Worm (Caenorhabditis elegans) whole organism, L1 larva: ENCODE results near the gene Y80D3A.8.
A peak's percentile ranks its signal among the peaks of the same experiment; 100 is the strongest.

ENCODE experiments used
- C34B4.2 ChIP-seq: sonication (generic microtip); optimal IDR thresholded peaks from 2 replicates; lab custom pipeline; 2017; ENCODE audit warnings: mild to moderate bottlenecking, missing genetic modification characterization, missing compliant biosample characterization
- F16B12.6 ChIP-seq: fragments of 150-350 bp; optimal IDR thresholded peaks from 2 replicates; lab custom pipeline; 2014; ENCODE audit warnings: missing biosample characterization, missing genetic modification characterization
- Y116A8C.19 ChIP-seq: sonication (generic microtip); optimal IDR thresholded peaks from 2 replicates; lab custom pipeline; 2016; ENCODE audit warnings: missing compliant biosample characterization, missing genetic modification characterization, borderline replicate concordance
- alr-1 ChIP-seq: fragments of 200-800 bp; sonication (Bioruptor generic); optimal IDR thresholded peaks from 2 replicates; lab custom pipeline; 2018; ENCODE audit warnings: borderline replicate concordance, mild to moderate bottlenecking, missing genetic modification characterization, missing compliant biosample characterization
- aly-2 ChIP-seq: fragments of 150-350 bp; optimal IDR thresholded peaks from 2 replicates; lab custom pipeline; 2014; ENCODE audit warnings: missing biosample characterization, missing genetic modification characterization
- ama-1 ChIP-seq: fragments of 150-350 bp; optimal IDR thresholded peaks from 2 replicates; lab custom pipeline; 2014
- blmp-1 ChIP-seq: fragments of 150-350 bp; optimal IDR thresholded peaks from 2 replicates; lab custom pipeline; 2014; ENCODE audit warnings: missing biosample characterization, missing genetic modification characterization
- ceh-82 ChIP-seq, 3 experiments: fragments of 150-350 bp in 1 of 3; sonication (generic microtip) in 2 of 3; optimal IDR thresholded peaks; 2 replicates each; lab custom pipeline; 2014 to 2017; ENCODE audit warnings: missing biosample characterization in 3 of 3, missing genetic modification characterization in 3 of 3
- ceh-88 ChIP-seq: fragments of 200-800 bp; sonication (Bioruptor generic); IDR thresholded peaks from 2 replicates; pipeline ENCODE4 v1.3.6; 2022; ENCODE audit warnings: missing genetic modification characterization, missing compliant biosample characterization
- ceh-90 ChIP-seq: sonication (generic microtip); optimal IDR thresholded peaks from 2 replicates; lab custom pipeline; 2016; ENCODE audit warnings: missing genetic modification characterization, missing compliant biosample characterization
- ces-1 ChIP-seq: fragments of 150-350 bp; optimal IDR thresholded peaks from 2 replicates; lab custom pipeline; 2014; ENCODE audit warnings: missing biosample characterization, missing genetic modification reagents, missing genetic modification characterization
- dpl-1 ChIP-seq, 3 experiments: fragments of 150-350 bp in 2 of 3; sonication (generic microtip) in 1 of 3; optimal IDR thresholded peaks; 2 replicates each; lab custom pipeline; 2014 to 2017; ENCODE audit warnings: missing biosample characterization in 3 of 3, missing genetic modification characterization in 3 of 3, missing genetic modification reagents in 3 of 3
- dsc-1 ChIP-seq: sonication (generic microtip); optimal IDR thresholded peaks from 2 replicates; lab custom pipeline; 2016; ENCODE audit warnings: mild to moderate bottlenecking, missing genetic modification characterization, missing compliant biosample characterization
- efl-3 ChIP-seq: fragments of 200-800 bp; sonication (Bioruptor generic); optimal IDR thresholded peaks from 2 replicates; lab custom pipeline; 2018; ENCODE audit warnings: mild to moderate bottlenecking, missing genetic modification characterization, missing compliant biosample characterization
- egl-27 ChIP-seq, 2 experiments: fragments of 150-350 bp in 1 of 2; sonication (generic microtip); optimal IDR thresholded peaks; 3 replicates each; lab custom pipeline; 2017 to 2018; ENCODE audit warnings: missing biosample characterization in 2 of 2, missing genetic modification characterization in 2 of 2, missing genetic modification reagents in 2 of 2
- elt-2 ChIP-seq: sonication (generic microtip); optimal IDR thresholded peaks from 2 replicates; lab custom pipeline; 2016; ENCODE audit warnings: missing genetic modification characterization, mild to moderate bottlenecking, inconsistent platforms, missing compliant biosample characterization, missing genetic modification reagents
- ets-5 ChIP-seq: fragments of 200-800 bp; sonication (Bioruptor generic); IDR thresholded peaks from 2 replicates; pipeline ENCODE4 v1.3.6; 2022; ENCODE audit warnings: missing genetic modification characterization, missing compliant biosample characterization
- fkh-10 ChIP-seq: sonication (generic microtip); optimal IDR thresholded peaks from 2 replicates; lab custom pipeline; 2017; ENCODE audit warnings: missing biosample characterization, missing genetic modification reagents, missing genetic modification characterization
- grh-1 ChIP-seq: fragments of 200-800 bp; sonication (Bioruptor generic); IDR thresholded peaks from 2 replicates; pipeline ENCODE4 v1.3.6; 2022; ENCODE audit warnings: missing genetic modification reagents, missing genetic modification characterization, missing compliant biosample characterization
- hlh-4 ChIP-seq: sonication (generic microtip); optimal IDR thresholded peaks from 2 replicates; lab custom pipeline; 2016; ENCODE audit warnings: mild to moderate bottlenecking, missing genetic modification characterization, missing compliant biosample characterization
- hpl-2 ChIP-seq: fragments of 150-350 bp; optimal IDR thresholded peaks from 2 replicates; lab custom pipeline; 2014; ENCODE audit warnings: missing biosample characterization, missing genetic modification reagents, missing genetic modification characterization
- irx-1 ChIP-seq: sonication (generic microtip); optimal IDR thresholded peaks from 2 replicates; lab custom pipeline; 2016; ENCODE audit warnings: missing genetic modification characterization, missing compliant biosample characterization
- jun-1 ChIP-seq: fragments of 150-350 bp; optimal IDR thresholded peaks from 2 replicates; lab custom pipeline; 2014; ENCODE audit warnings: missing biosample characterization, missing genetic modification reagents, missing genetic modification characterization
- lin-13 ChIP-seq: fragments of 150-350 bp; optimal IDR thresholded peaks from 2 replicates; lab custom pipeline; 2014; ENCODE audit warnings: missing biosample characterization, missing genetic modification reagents, missing genetic modification characterization
- lin-35 ChIP-seq, 2 experiments: fragments of 150-350 bp; optimal IDR thresholded peaks; 2 replicates each; lab custom pipeline; 2014; ENCODE audit warnings: missing biosample characterization in 2 of 2, missing genetic modification characterization in 2 of 2, missing genetic modification reagents in 2 of 2
- lsy-2 ChIP-seq, 2 experiments: fragments of 150-350 bp; optimal IDR thresholded peaks; 2 replicates each; lab custom pipeline; 2014; ENCODE audit warnings: missing biosample characterization in 2 of 2, missing genetic modification characterization in 2 of 2
- mab-9 ChIP-seq: fragments of 200-800 bp; sonication (Bioruptor generic); IDR thresholded peaks from 2 replicates; pipeline ENCODE4 v1.3.6; 2022; ENCODE audit warnings: missing genetic modification reagents, missing genetic modification characterization, missing compliant biosample characterization
- mdl-1 ChIP-seq, 2 experiments: fragments of 150-350 bp; optimal IDR thresholded peaks; 2 replicates each; lab custom pipeline; 2014 to 2017; ENCODE audit warnings: missing biosample characterization in 2 of 2, missing genetic modification characterization in 2 of 2, inconsistent platforms in 1 of 2
- nhr-20 ChIP-seq: sonication (generic microtip); optimal IDR thresholded peaks from 2 replicates; lab custom pipeline; 2016; ENCODE audit warnings: mild to moderate bottlenecking, missing genetic modification characterization, missing compliant biosample characterization
- nhr-237 ChIP-seq: fragments of 150-350 bp; optimal IDR thresholded peaks from 2 replicates; lab custom pipeline; 2014; ENCODE audit warnings: missing biosample characterization, missing genetic modification characterization
- nhr-28 ChIP-seq: fragments of 150-350 bp; optimal IDR thresholded peaks from 2 replicates; lab custom pipeline; 2014; ENCODE audit warnings: missing biosample characterization, missing genetic modification characterization
- nhr-47 ChIP-seq: sonication (generic microtip); optimal IDR thresholded peaks from 2 replicates; lab custom pipeline; 2016; ENCODE audit warnings: mild to moderate bottlenecking, missing genetic modification characterization, moderate library complexity, missing compliant biosample characterization
- nhr-71 ChIP-seq: sonication (generic microtip); optimal IDR thresholded peaks from 2 replicates; lab custom pipeline; 2016; ENCODE audit warnings: mild to moderate bottlenecking, missing genetic modification characterization, moderate library complexity, missing compliant biosample characterization
- nhr-76 ChIP-seq: sonication (generic microtip); optimal IDR thresholded peaks from 2 replicates; lab custom pipeline; 2017; ENCODE audit warnings: missing biosample characterization, missing genetic modification characterization
- nhr-77 ChIP-seq: fragments of 150-350 bp; optimal IDR thresholded peaks from 2 replicates; lab custom pipeline; 2014; ENCODE audit warnings: missing biosample characterization, missing genetic modification characterization
- nhr-85 ChIP-seq: sonication (generic microtip); peaks from one replicate; lab custom pipeline; 2016; ENCODE audit warnings: missing genetic modification characterization, inconsistent platforms, missing compliant biosample characterization
- nhr-90 ChIP-seq: sonication (generic microtip); optimal IDR thresholded peaks from 2 replicates; lab custom pipeline; 2016; ENCODE audit warnings: mild to moderate bottlenecking, missing genetic modification characterization, missing compliant biosample characterization; ENCODE audit not compliant: poor library complexity
- pax-3 ChIP-seq: fragments of 200-800 bp; sonication (Bioruptor generic); optimal IDR thresholded peaks from 2 replicates; lab custom pipeline; 2018; ENCODE audit warnings: mild to moderate bottlenecking, missing genetic modification characterization, moderate library complexity, missing compliant biosample characterization
- rnt-1 ChIP-seq: sonication (generic microtip); optimal IDR thresholded peaks from 2 replicates; lab custom pipeline; 2016; ENCODE audit warnings: mild to moderate bottlenecking, missing genetic modification characterization, moderate library complexity, missing compliant biosample characterization
- sox-4 ChIP-seq: sonication (generic microtip); optimal IDR thresholded peaks from 2 replicates; lab custom pipeline; 2016; ENCODE audit warnings: missing genetic modification characterization, missing compliant biosample characterization
- swsn-7 ChIP-seq: sonication (generic microtip); optimal IDR thresholded peaks from 2 replicates; lab custom pipeline; 2016; ENCODE audit warnings: missing genetic modification characterization, missing compliant biosample characterization
- tbx-2 ChIP-seq: sonication (generic microtip); optimal IDR thresholded peaks from 2 replicates; lab custom pipeline; 2016; ENCODE audit warnings: missing genetic modification characterization, missing compliant biosample characterization
- tlp-1 ChIP-seq: fragments of 150-350 bp; optimal IDR thresholded peaks from 2 replicates; lab custom pipeline; 2014; ENCODE audit warnings: missing biosample characterization, missing genetic modification characterization
- unc-30 ChIP-seq: sonication (generic microtip); optimal IDR thresholded peaks from 2 replicates; lab custom pipeline; 2017; ENCODE audit warnings: missing biosample characterization, missing genetic modification characterization
- unc-62 ChIP-seq: fragments of 150-350 bp; optimal IDR thresholded peaks from 2 replicates; lab custom pipeline; 2014; ENCODE audit warnings: missing biosample characterization, missing genetic modification reagents, missing genetic modification characterization
- unc-86 ChIP-seq: sonication (generic microtip); optimal IDR thresholded peaks from 2 replicates; lab custom pipeline; 2016; ENCODE audit warnings: missing genetic modification characterization, missing compliant biosample characterization
- unc-98 ChIP-seq: fragments of 200-800 bp; sonication (Bioruptor generic); IDR thresholded peaks from 2 replicates; pipeline ENCODE4 v1.3.6; 2022; ENCODE audit warnings: missing genetic modification characterization, missing compliant biosample characterization
- vab-15 ChIP-seq: sonication (generic microtip); optimal IDR thresholded peaks from 2 replicates; lab custom pipeline; 2017; ENCODE audit warnings: missing genotype, mild to moderate bottlenecking, missing genetic modification characterization, missing compliant biosample characterization
- xbp-1 ChIP-seq: sonication (generic microtip); optimal IDR thresholded peaks from 2 replicates; lab custom pipeline; 2016; ENCODE audit warnings: missing genetic modification characterization, missing compliant biosample characterization
- zip-4 ChIP-seq: fragments of 200-800 bp; sonication (Bioruptor generic); optimal IDR thresholded peaks from 2 replicates; lab custom pipeline; 2018; ENCODE audit warnings: mild to moderate bottlenecking, missing genetic modification characterization, moderate library complexity, missing compliant biosample characterization
- ztf-4 ChIP-seq: fragments of 150-350 bp; optimal IDR thresholded peaks from 2 replicates; lab custom pipeline; 2014; ENCODE audit warnings: missing biosample characterization, missing genetic modification characterization

Y80D3A.8 gene

ce11 chrV:18967479-18968056 is 27.1 kb downstream of the Y80D3A.8 start, which contains the start of gene Y39B6A.43 (continued):
- TF ChIP-seq nhr-47 (tag; lab: Kevin White, UChicago) (peak; percentile 98), mab-9 (GFP tag; lab: Robert Waterston, UW) (peak; percentile 91), nhr-90 (tag; lab: Kevin White, UChicago) (peak; percentile 97), nhr-20 (peak; percentile 95), unc-62 (GFP tag; lab: Kevin White, UChicago) (no peak), nhr-237 (tag; lab: Kevin White, UChicago) (peak; percentile 88), dsc-1 (tag; lab: Kevin White, UChicago) (peak; percentile 90), sox-4 (tag; lab: Kevin White, UChicago) (peak; percentile 66), Y116A8C.19 (tag; lab: Kevin White, UChicago) (no peak), zip-4 (peak; percentile 87), alr-1 (no peak), nhr-76 (tag; lab: Kevin White, UChicago) (peak; percentile 3), dpl-1 (GFP tag; optimal IDR thresholded peaks at IDR 0.05; lab: Kevin White, UChicago) (peak; percentile 98 to 99 (median 98)), unc-98 (GFP tag; lab: Robert Waterston, UW) (peak; percentile 78), ces-1 (GFP tag; lab: Kevin White, UChicago) (no peak), unc-30 (tag; lab: Kevin White, UChicago) (no peak), nhr-71 (tag; lab: Kevin White, UChicago) (peak; percentile 98), lsy-2 (tag; optimal IDR thresholded peaks at IDR 0.05; lab: Kevin White, UChicago) (peak; percentile 97), tbx-2 (tag; lab: Kevin White, UChicago) (peak; percentile 95), jun-1 (tag; lab: Kevin White, UChicago) (peak; percentile 96), xbp-1 (peak; percentile 93), vab-15 (tag; lab: Kevin White, UChicago) (peak; percentile 83), hpl-2 (GFP tag; lab: Kevin White, UChicago) (peak; percentile 96), unc-86 (tag; lab: Kevin White, UChicago) (peak; percentile 96), C34B4.2 (tag; lab: Kevin White, UChicago) (peak; percentile 77), ceh-82 (tag; optimal IDR thresholded peaks at IDR 0.05; lab: Kevin White, UChicago) (peak; percentile 97 to 99 (median 97)), mdl-1 (tag; optimal IDR thresholded peaks at IDR 0.05; lab: Kevin White, UChicago) (peak in 1 of 2 experiments; percentile 89), rnt-1 (peak; percentile 98), lin-35 (GFP tag; optimal IDR thresholded peaks at IDR 0.05; lab: Kevin White, UChicago) (peak; percentile 98 to 100), aly-2 (tag; lab: Kevin White, UChicago) (peak; percentile 66), fkh-10 (GFP tag; lab: Kevin White, UChicago) (peak; percentile 96), efl-3 (peak; percentile 42), irx-1 (tag; lab: Kevin White, UChicago) (peak; percentile 89), ets-5 (GFP tag; lab: Robert Waterston, UW) (no peak), blmp-1 (tag; lab: Kevin White, UChicago) (peak; percentile 66), nhr-85 (tag; lab: Kevin White, UChicago) (peak; percentile 97), lin-13 (GFP tag; lab: Kevin White, UChicago) (peak; percentile 99), egl-27 (tag; optimal IDR thresholded peaks at IDR 0.05; lab: Kevin White, UChicago) (peak; percentile 57 to 80), grh-1 (GFP tag; lab: Robert Waterston, UW) (peak; percentile 94), hlh-4 (tag; lab: Kevin White, UChicago) (no peak), ama-1 (peak; percentile 17), nhr-28 (tag; lab: Kevin White, UChicago) (no peak), ceh-90 (tag; lab: Kevin White, UChicago) (peak; percentile 63), ztf-4 (peak; percentile 91), ceh-88 (GFP tag; lab: Robert Waterston, UW) (peak; percentile 86), F16B12.6 (tag; lab: Kevin White, UChicago) (peak; percentile 63), elt-2 (tag; lab: Kevin White, UChicago) (peak; percentile 85), swsn-7 (peak; percentile 96), nhr-77 (tag; lab: Kevin White, UChicago) (peak; percentile 97), tlp-1 (tag; lab: Kevin White, UChicago) (no peak), pax-3 (tag; lab: Kevin White, UChicago) (peak; percentile 94)
